Fruit fly (Drosophila melanogaster) whole organism, prepupa: ENCODE results near the gene CG34149.

Experiments used
- Blimp-1 ChIP-seq: fragments of 200-800 bp; sonication (Bioruptor generic); optimal IDR thresholded peaks from 3 replicates; lab custom pipeline; 2017; ENCODE audit warnings: missing biosample characterization, missing genetic modification characterization, mild to moderate bottlenecking, moderate library complexity, missing genetic modification reagents
- CG10669 ChIP-seq: fragments of 200-800 bp; sonication (Bioruptor generic); optimal IDR thresholded peaks from 3 replicates; lab custom pipeline; 2018; ENCODE audit warnings: missing biosample characterization, mild to moderate bottlenecking, missing genetic modification characterization, moderate library complexity
- CG11294 ChIP-seq: fragments of 200-800 bp; sonication (Bioruptor generic); IDR thresholded peaks from 2 replicates; pipeline ENCODE4 v1.3.6; 2022; ENCODE audit warnings: missing biosample characterization, missing genetic modification characterization
- CG11762 ChIP-seq: fragments of 200-800 bp; sonication (Bioruptor generic); optimal IDR thresholded peaks from 3 replicates; lab custom pipeline; 2016; ENCODE audit warnings: missing biosample characterization, missing genetic modification characterization; ENCODE audit not compliant: insufficient read depth
- CG11902 ChIP-seq: fragments of 200-800 bp; sonication (Bioruptor generic); optimal IDR thresholded peaks from 3 replicates; lab custom pipeline; 2016; ENCODE audit warnings: missing biosample characterization, missing genetic modification characterization
- CG15336 ChIP-seq: fragments of 200-800 bp; sonication (Bioruptor generic); IDR thresholded peaks from 2 replicates; pipeline ENCODE4 v1.3.6; 2022; ENCODE audit warnings: missing biosample characterization, missing genetic modification characterization
- CG1621 ChIP-seq: fragments of 200-800 bp; sonication (Bioruptor generic); optimal IDR thresholded peaks from 3 replicates; lab custom pipeline; 2018; ENCODE audit warnings: missing biosample characterization, mild to moderate bottlenecking, missing genetic modification characterization
- CG16779 ChIP-seq: fragments of 200-800 bp; sonication (Bioruptor generic); optimal IDR thresholded peaks from 3 replicates; lab custom pipeline; 2017; ENCODE audit warnings: missing biosample characterization, mild to moderate bottlenecking, missing genetic modification characterization
- CG31627 ChIP-seq: fragments of 200-800 bp; sonication (Bioruptor generic); optimal IDR thresholded peaks from 3 replicates; lab custom pipeline; 2016; ENCODE audit warnings: missing biosample characterization, missing genetic modification characterization
- CG32006 ChIP-seq: fragments of 200-800 bp; sonication (Bioruptor generic); optimal IDR thresholded peaks from 3 replicates; lab custom pipeline; 2017; ENCODE audit warnings: missing biosample characterization, mild to moderate bottlenecking, missing genetic modification characterization
- CG3919 ChIP-seq: fragments of 200-800 bp; sonication (Bioruptor generic); optimal IDR thresholded peaks from 3 replicates; lab custom pipeline; 2016; ENCODE audit warnings: missing biosample characterization, missing genetic modification characterization
- CG6163 ChIP-seq: fragments of 200-800 bp; sonication (Bioruptor generic); IDR thresholded peaks from 3 replicates; pipeline ENCODE4 v1.3.6; 2022; ENCODE audit warnings: missing biosample characterization, missing genetic modification characterization
- CG6276 ChIP-seq: fragments of 200-800 bp; sonication (Bioruptor generic); optimal IDR thresholded peaks from 2 replicates; lab custom pipeline; 2017; ENCODE audit warnings: missing biosample characterization, mild to moderate bottlenecking, missing genetic modification characterization
- CG6808 ChIP-seq: fragments of 200-800 bp; sonication (Bioruptor generic); optimal IDR thresholded peaks from 3 replicates; lab custom pipeline; 2017; ENCODE audit warnings: missing biosample characterization, missing genetic modification characterization, mild to moderate bottlenecking, moderate library complexity, missing genetic modification reagents
- CG6854 ChIP-seq: fragments of 200-800 bp; sonication (Bioruptor generic); optimal IDR thresholded peaks from 2 replicates; lab custom pipeline; 2017; ENCODE audit warnings: missing biosample characterization, mild to moderate bottlenecking, missing genetic modification characterization
- CG8119 ChIP-seq: fragments of 200-800 bp; sonication (Bioruptor generic); IDR thresholded peaks from 3 replicates; pipeline ENCODE4 v1.3.6; 2022; ENCODE audit warnings: missing biosample characterization, missing genetic modification characterization
- CG8319 ChIP-seq: fragments of 200-800 bp; sonication (Bioruptor generic); optimal IDR thresholded peaks from 3 replicates; lab custom pipeline; 2016; ENCODE audit warnings: missing biosample characterization, missing genetic modification characterization
- CG9139 ChIP-seq: fragments of 200-800 bp; sonication (Bioruptor generic); optimal IDR thresholded peaks from 3 replicates; lab custom pipeline; 2017; ENCODE audit warnings: missing biosample characterization, mild to moderate bottlenecking, missing genetic modification characterization
- Eip75B ChIP-seq: fragments of 200-800 bp; sonication (Bioruptor generic); optimal IDR thresholded peaks from 3 replicates; lab custom pipeline; 2016; ENCODE audit warnings: missing biosample characterization, missing genetic modification characterization
- Eip78C ChIP-seq: fragments of 200-800 bp; sonication (Bioruptor generic); peaks from one replicate; lab custom pipeline; 2016; ENCODE audit warnings: missing biosample characterization, missing genetic modification characterization
- Eip93F ChIP-seq: fragments of 200-800 bp; sonication (Bioruptor generic); optimal IDR thresholded peaks from 2 replicates; lab custom pipeline; 2016; ENCODE audit warnings: missing biosample characterization, mild to moderate bottlenecking, missing genetic modification characterization
- Ets96B ChIP-seq: fragments of 200-800 bp; optimal IDR thresholded peaks from 2 replicates; lab custom pipeline; 2019; ENCODE audit warnings: missing biosample characterization, mild to moderate bottlenecking, missing genetic modification characterization, moderate library complexity
- Gug ChIP-seq: fragments of 200-800 bp; sonication (Bioruptor generic); IDR thresholded peaks from 2 replicates; pipeline ENCODE4 v1.3.6; 2022; ENCODE audit warnings: missing biosample characterization, missing genetic modification characterization
- Hr38 ChIP-seq: sonication (Bioruptor generic); optimal IDR thresholded peaks from 2 replicates; lab custom pipeline; 2016; ENCODE audit warnings: missing biosample characterization, missing genetic modification characterization
- Hr39 ChIP-seq: fragments of 200-800 bp; sonication (Bioruptor generic); optimal IDR thresholded peaks from 2 replicates; lab custom pipeline; 2016; ENCODE audit warnings: missing biosample characterization, missing genetic modification characterization
- Hr4 ChIP-seq: fragments of 200-800 bp; sonication (Bioruptor generic); optimal IDR thresholded peaks from 3 replicates; lab custom pipeline; 2016; ENCODE audit warnings: missing biosample characterization, missing genetic modification characterization
- Lpt ChIP-seq: fragments of 200-800 bp; sonication (Bioruptor generic); optimal IDR thresholded peaks from 3 replicates; lab custom pipeline; 2016; ENCODE audit warnings: missing biosample characterization, missing genetic modification characterization
- OdsH ChIP-seq: fragments of 200-800 bp; sonication (Bioruptor generic); optimal IDR thresholded peaks from 3 replicates; lab custom pipeline; 2016; ENCODE audit warnings: missing biosample characterization, missing genetic modification characterization
- Smox ChIP-seq: fragments of 200-800 bp; sonication (Bioruptor generic); optimal IDR thresholded peaks from 3 replicates; lab custom pipeline; 2016; ENCODE audit warnings: missing biosample characterization, missing genetic modification characterization
- Sox14 ChIP-seq: fragments of 200-800 bp; sonication (Bioruptor generic); optimal IDR thresholded peaks from 3 replicates; lab custom pipeline; 2016; ENCODE audit warnings: missing biosample characterization, missing genetic modification characterization
- Sox15 ChIP-seq: fragments of 200-800 bp; sonication (Bioruptor generic); optimal IDR thresholded peaks from 3 replicates; lab custom pipeline; 2016; ENCODE audit warnings: missing biosample characterization, missing genetic modification characterization
- achi ChIP-seq: fragments of 200-800 bp; sonication (Bioruptor generic); optimal IDR thresholded peaks from 3 replicates; lab custom pipeline; 2016; ENCODE audit warnings: missing biosample characterization, missing genetic modification characterization
- dac ChIP-seq: fragments of 200-800 bp; sonication (Bioruptor generic); optimal IDR thresholded peaks from 2 replicates; lab custom pipeline; 2017; ENCODE audit warnings: missing biosample characterization, mild to moderate bottlenecking, missing genetic modification characterization
- dsx ChIP-seq: fragments of 200-800 bp; optimal IDR thresholded peaks from 3 replicates; lab custom pipeline; 2019; ENCODE audit warnings: missing biosample characterization, mild to moderate bottlenecking, missing genetic modification characterization, moderate library complexity; ENCODE audit not compliant: poor library complexity, severe bottlenecking
- fd85E ChIP-seq: fragments of 200-800 bp; sonication (Bioruptor generic); optimal IDR thresholded peaks from 3 replicates; lab custom pipeline; 2016; ENCODE audit warnings: missing biosample characterization, missing genetic modification characterization
- fkh ChIP-seq: fragments of 200-800 bp; sonication (Bioruptor generic); optimal IDR thresholded peaks from 3 replicates; lab custom pipeline; 2017; ENCODE audit warnings: missing biosample characterization, mild to moderate bottlenecking, missing genetic modification characterization, moderate library complexity
- net ChIP-seq: fragments of 200-800 bp; sonication (Bioruptor generic); optimal IDR thresholded peaks from 3 replicates; lab custom pipeline; 2016; ENCODE audit warnings: missing biosample characterization, missing genetic modification characterization
- salr ChIP-seq, 2 experiments: fragments of 200-800 bp; sonication (Bioruptor generic); optimal IDR thresholded peaks; 3 replicates each; lab custom pipeline; 2016 to 2018; ENCODE audit warnings: missing biosample characterization in 2 of 2, missing genetic modification characterization in 2 of 2, mild to moderate bottlenecking in 1 of 2
- spab ChIP-seq: fragments of 200-800 bp; sonication (Bioruptor generic); optimal IDR thresholded peaks from 2 replicates; lab custom pipeline; 2017; ENCODE audit warnings: missing biosample characterization, mild to moderate bottlenecking, missing genetic modification characterization, missing genetic modification reagents
- ss ChIP-seq, 2 experiments: fragments of 200-800 bp; sonication (Bioruptor generic); optimal IDR thresholded peaks; 2 replicates in 1 of 2; 3 replicates in 1 of 2; lab custom pipeline; 2017 to 2018; ENCODE audit warnings: mild to moderate bottlenecking in 2 of 2, missing biosample characterization in 2 of 2, missing genetic modification characterization in 2 of 2, moderate library complexity in 1 of 2
- svp ChIP-seq: fragments of 200-800 bp; sonication (Bioruptor generic); peaks from one replicate; lab custom pipeline; 2016; ENCODE audit warnings: missing biosample characterization, missing genetic modification characterization
- topi ChIP-seq: fragments of 200-800 bp; sonication (Bioruptor generic); optimal IDR thresholded peaks from 3 replicates; lab custom pipeline; 2016; ENCODE audit warnings: missing biosample characterization, missing genetic modification characterization
- vri ChIP-seq: fragments of 200-800 bp; sonication (Bioruptor generic); optimal IDR thresholded peaks from 3 replicates; lab custom pipeline; 2016; ENCODE audit warnings: missing biosample characterization, mild to moderate bottlenecking, missing genetic modification characterization

Gene CG34149

DNA sequence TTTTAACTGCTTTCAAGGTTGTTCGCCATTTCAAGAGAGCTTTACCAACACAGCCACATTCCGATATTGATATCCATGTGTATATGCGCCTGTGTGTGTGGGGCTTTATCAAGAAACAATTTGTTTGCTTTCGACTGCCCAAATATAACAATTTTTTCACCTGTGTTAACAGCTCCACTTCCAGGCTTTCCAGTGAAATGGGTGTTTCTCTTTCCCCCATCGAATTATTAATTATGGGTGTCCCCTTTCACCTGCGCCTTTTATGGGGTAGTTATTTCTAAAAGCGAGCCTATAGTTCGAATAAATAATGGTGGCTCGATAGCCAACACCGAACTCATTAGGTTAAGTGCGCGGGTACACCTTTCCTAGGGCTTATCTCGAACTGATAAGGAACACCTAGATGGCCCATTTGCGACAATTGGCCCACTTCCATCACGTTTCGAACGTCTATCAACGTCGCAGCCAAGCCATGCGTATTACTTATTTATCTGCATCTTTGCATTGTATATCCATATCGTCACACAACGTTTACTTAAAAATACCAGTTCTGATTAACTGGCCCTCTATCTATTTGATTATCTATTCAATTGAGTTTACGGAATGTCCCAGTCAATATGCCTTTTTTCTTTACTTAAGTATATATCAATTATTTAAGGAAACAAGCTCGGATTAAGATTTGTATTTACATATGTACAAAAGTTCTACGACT lies 32.1 kb downstream of the CG34149 start:
- TF ChIP-seq Hr38 (GFP tag; lab: Kevin White, UChicago), result no peak
- no peak for TF ChIP-seq Blimp-1 (GFP tag; lab: Kevin White, UChicago)
- TF ChIP-seq svp (GFP tag; lab: Kevin White, UChicago), result peak; percentile 73
- TF ChIP-seq CG6854, result no peak
- peak; percentile 27 for TF ChIP-seq vri (GFP tag; lab: Kevin White, UChicago)
- peak; percentile 86 for TF ChIP-seq fkh (GFP tag; lab: Kevin White, UChicago)
- peak; percentile 27 for TF ChIP-seq Eip78C (GFP tag; lab: Kevin White, UChicago)
- TF ChIP-seq Hr4, result no peak

DNA sequence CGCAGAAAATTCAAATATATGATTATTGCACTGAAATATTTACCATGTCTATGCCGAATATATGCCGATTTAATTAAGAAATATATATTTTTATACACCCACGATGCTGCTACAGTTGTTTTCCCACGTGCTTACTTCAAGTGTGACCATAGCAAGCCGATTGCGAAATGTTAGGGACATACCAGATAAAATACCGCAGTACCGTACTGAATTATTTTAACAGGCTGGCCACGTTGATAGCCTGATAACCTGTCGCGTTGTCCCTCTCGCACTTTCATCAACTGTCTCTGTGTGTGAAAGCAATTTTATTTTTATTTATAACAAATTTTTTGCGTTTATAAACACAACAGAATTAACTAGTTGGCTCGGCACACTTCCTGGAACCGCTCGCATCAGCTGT lies 41.0 kb downstream of the CG34149 start, which contains the start of the genes Nop56 and mats:
Nop56 (minus strand) TSS at position 158 of the 400 bp plus-strand sequence.
mats (plus strand) TSS at position 251 of the 400 bp plus-strand sequence.
- TF ChIP-seq svp (GFP tag; lab: Kevin White, UChicago) (peak; percentile 70), spab (GFP tag; lab: Kevin White, UChicago) (no peak), Eip93F (GFP tag; lab: Kevin White, UChicago) (peak; percentile 14), Sox14 (GFP tag; lab: Kevin White, UChicago) (peak; percentile 41), salr (GFP tag; optimal IDR thresholded peaks at IDR 0.05; lab: Kevin White, UChicago) (peak in 1 of 2 experiments; percentile 1), Eip78C (GFP tag; lab: Kevin White, UChicago) (peak; percentile 55), net (GFP tag; lab: Kevin White, UChicago) (no peak), topi (peak; percentile 26), vri (GFP tag; lab: Kevin White, UChicago) (peak; percentile 46), Eip75B (GFP tag; lab: Kevin White, UChicago) (no peak), fkh (GFP tag; lab: Kevin White, UChicago) (peak; percentile 7)
- TF ChIP-seq, all 60 proteins: peak for 8

DNA sequence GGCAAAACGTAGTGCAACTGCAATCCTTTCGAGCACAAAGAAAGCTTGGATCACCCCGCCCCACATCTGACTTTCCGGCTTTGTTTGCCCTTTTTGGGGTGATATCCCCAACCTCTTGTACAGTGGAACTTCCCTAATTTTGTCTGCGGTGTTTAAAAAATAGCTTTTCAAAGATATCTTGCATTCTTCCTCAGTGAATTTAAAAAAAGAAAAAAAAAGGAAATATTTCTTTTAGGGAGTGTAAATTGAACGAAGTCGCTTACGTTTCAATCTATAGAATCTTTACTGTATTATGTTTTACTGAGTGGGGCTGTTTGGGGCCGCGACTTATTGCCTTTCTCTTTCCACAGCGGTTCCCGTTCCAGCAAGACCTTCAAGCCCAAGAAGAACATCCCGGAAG lies 41.7 kb downstream of the CG34149 start:
- TF ChIP-seq Smox (GFP tag; lab: Kevin White, UChicago), result peak; percentile 79
- TF ChIP-seq Blimp-1 (GFP tag; lab: Kevin White, UChicago), result peak; percentile 33
- TF ChIP-seq CG6808 (GFP tag; lab: Kevin White, UChicago), result peak; percentile 24
- peak; percentile 68 for TF ChIP-seq CG11902 (GFP tag; lab: Kevin White, UChicago)
- TF ChIP-seq CG9139 (GFP tag; lab: Kevin White, UChicago), result no peak
- TF ChIP-seq CG32006 (GFP tag; lab: Kevin White, UChicago), result no peak
- TF ChIP-seq CG6276, result no peak
- no peak for TF ChIP-seq OdsH (GFP tag; lab: Kevin White, UChicago)
- TF ChIP-seq CG8119 (GFP tag; lab: Robert Waterston, UW), result peak; percentile 59; the same call in 2 of the 3 replicates
- peak; percentile 95 for TF ChIP-seq svp (GFP tag; lab: Kevin White, UChicago)
- no peak for TF ChIP-seq fd85E (GFP tag; lab: Kevin White, UChicago)
- no peak for TF ChIP-seq Lpt (GFP tag; lab: Kevin White, UChicago)
- peak; percentile 24 for TF ChIP-seq CG11762 (GFP tag; lab: Kevin White, UChicago)
- no peak for TF ChIP-seq CG1621 (tag; lab: Kevin White, UChicago)
- peak in 1 of 2 experiments; percentile 39 for TF ChIP-seq ss (GFP tag; optimal IDR thresholded peaks at IDR 0.05; lab: Kevin White, UChicago)
- TF ChIP-seq CG11294 (GFP tag; lab: Robert Waterston, UW), result peak; percentile 35; the same call in 1 of the 2 replicates
- TF ChIP-seq fkh (GFP tag; lab: Kevin White, UChicago), result no peak
- peak; percentile 85 for TF ChIP-seq Eip75B (GFP tag; lab: Kevin White, UChicago)
- TF ChIP-seq topi, result peak; percentile 83
- TF ChIP-seq dac (GFP tag; lab: Kevin White, UChicago), result no peak
- TF ChIP-seq CG8319 (GFP tag; lab: Kevin White, UChicago), result peak; percentile 61
- peak; percentile 86 for TF ChIP-seq CG6163 (GFP tag; lab: Robert Waterston, UW)
- no peak for TF ChIP-seq CG6854
- TF ChIP-seq achi (GFP tag; lab: Kevin White, UChicago), result peak; percentile 69
- TF ChIP-seq Sox15, result peak; percentile 47
- TF ChIP-seq CG10669 (GFP tag; lab: Kevin White, UChicago), result peak; percentile 23
- TF ChIP-seq vri (GFP tag; lab: Kevin White, UChicago), result peak; percentile 45
- peak; percentile 87 for TF ChIP-seq CG31627
- no peak for TF ChIP-seq Hr38 (GFP tag; lab: Kevin White, UChicago)
- TF ChIP-seq dsx (GFP tag; lab: Kevin White, UChicago), result no peak
- TF ChIP-seq Hr39 (GFP tag; lab: Kevin White, UChicago), result peak; percentile 86
- TF ChIP-seq Sox14 (GFP tag; lab: Kevin White, UChicago), result peak; percentile 75
- TF ChIP-seq CG15336 (GFP tag; lab: Robert Waterston, UW), result peak; percentile 82; the same call in 1 of the 2 replicates
- TF ChIP-seq CG16779 (tag; lab: Kevin White, UChicago), result peak; percentile 27
- TF ChIP-seq Gug (GFP tag; lab: Robert Waterston, UW), result peak; percentile 41; the same call in 1 of the 2 replicates
- TF ChIP-seq Ets96B (tag; lab: Kevin White, UChicago), result peak; percentile 55
- TF ChIP-seq CG3919, result peak; percentile 74
